Worm (Caenorhabditis elegans): Measurements from ENCODE around the gene pqbp-1.1.

ce11 chrIV:282008-282407 lies 20.5 kb upstream of the pqbp-1.1 start:
- TF ChIP-seq sdc-2 (tag; optimal IDR thresholded peaks at IDR 0.05): no peak
- no peak for TF ChIP-seq F13H6.1 (tag; optimal IDR thresholded peaks at IDR 0.05)
- TF ChIP-seq fkh-10 (GFP tag; optimal IDR thresholded peaks at IDR 0.05): no peak
- TF ChIP-seq unc-42 (tag; optimal IDR thresholded peaks at IDR 0.05): no peak
- TF ChIP-seq K09A11.1 (tag; optimal IDR thresholded peaks at IDR 0.05; ENCODE audit: insufficient read depth): no peak
- TF ChIP-seq ets-4 (tag; optimal IDR thresholded peaks at IDR 0.05): no peak
- no peak for TF ChIP-seq ttx-3 (tag; optimal IDR thresholded peaks at IDR 0.05)

All from whole organism, late embryonic.